Worm (Caenorhabditis elegans) whole organism, L3 larva: ENCODE measurements around the gene nhr-291.

Experiments used
- R02D3.7 ChIP-seq: fragments of 150-350 bp; optimal IDR thresholded peaks from 2 replicates; lab custom pipeline; 2014; ENCODE audit warnings: missing biosample characterization, missing genetic modification characterization
- ZK546.5 ChIP-seq: sonication (generic microtip); optimal IDR thresholded peaks from 2 replicates; lab custom pipeline; 2017; ENCODE audit warnings: missing biosample characterization, missing genetic modification characterization
- aly-2 ChIP-seq: fragments of 150-350 bp; optimal IDR thresholded peaks from 2 replicates; lab custom pipeline; 2014; ENCODE audit warnings: missing biosample characterization, missing genetic modification characterization
- ama-1 ChIP-seq: fragments of 150-350 bp; optimal IDR thresholded peaks from 2 replicates; lab custom pipeline; 2018
- ceh-82 ChIP-seq: fragments of 150-350 bp; optimal IDR thresholded peaks from 2 replicates; lab custom pipeline; 2014; ENCODE audit warnings: missing biosample characterization, missing genetic modification characterization
- ceh-9 ChIP-seq: sonication (generic microtip); optimal IDR thresholded peaks from 2 replicates; lab custom pipeline; 2018; ENCODE audit warnings: missing biosample characterization, missing genetic modification characterization
- egl-27 ChIP-seq: sonication (generic microtip); optimal IDR thresholded peaks from 4 replicates; lab custom pipeline; 2017; ENCODE audit warnings: missing biosample characterization, missing genetic modification reagents, missing genetic modification characterization
- egl-5 ChIP-seq: fragments of 150-350 bp; optimal IDR thresholded peaks from 2 replicates; lab custom pipeline; 2017; ENCODE audit warnings: missing biosample characterization, missing genetic modification reagents, missing genetic modification characterization, inconsistent platforms
- elt-1 ChIP-seq: fragments of 150-350 bp; optimal IDR thresholded peaks from 2 replicates; lab custom pipeline; 2014; ENCODE audit warnings: missing biosample characterization, missing genetic modification characterization
- elt-2 ChIP-seq: sonication (generic microtip); optimal IDR thresholded peaks from 2 replicates; lab custom pipeline; 2016; ENCODE audit warnings: missing genetic modification reagents, mild to moderate bottlenecking, missing genetic modification characterization, missing compliant biosample characterization
- elt-3 ChIP-seq, 3 experiments: fragments of 150-350 bp in 1 of 3; sonication (generic microtip) in 2 of 3; optimal IDR thresholded peaks; 2 replicates in 2 of 3; 4 replicates in 1 of 3; lab custom pipeline; 2014 to 2017; ENCODE audit warnings: missing biosample characterization in 3 of 3, missing genetic modification characterization in 3 of 3
- eor-1 ChIP-seq, 2 experiments: fragments of 150-350 bp; optimal IDR thresholded peaks; 2 replicates each; lab custom pipeline; 2014 to 2018; ENCODE audit warnings: missing biosample characterization in 2 of 2, missing genetic modification characterization in 2 of 2
- fkh-2 ChIP-seq: fragments of 150-350 bp; optimal IDR thresholded peaks from 2 replicates; lab custom pipeline; 2014; ENCODE audit warnings: missing biosample characterization, missing genetic modification reagents, missing genetic modification characterization
- fos-1 ChIP-seq: fragments of 150-350 bp; optimal IDR thresholded peaks from 2 replicates; lab custom pipeline; 2014; ENCODE audit warnings: missing biosample characterization, missing genetic modification characterization
- hmg-11 ChIP-seq: sonication (generic microtip); optimal IDR thresholded peaks from 2 replicates; lab custom pipeline; 2016; ENCODE audit warnings: missing genetic modification characterization, missing compliant biosample characterization
- jun-1 ChIP-seq: fragments of 150-350 bp; optimal IDR thresholded peaks from 2 replicates; lab custom pipeline; 2014; ENCODE audit warnings: missing biosample characterization, missing genetic modification reagents, missing genetic modification characterization
- lin-15B ChIP-seq: fragments of 150-350 bp; optimal IDR thresholded peaks from 2 replicates; lab custom pipeline; 2014; ENCODE audit warnings: missing biosample characterization, missing genetic modification characterization
- lin-39 ChIP-seq: fragments of 150-350 bp; optimal IDR thresholded peaks from 2 replicates; lab custom pipeline; 2018; ENCODE audit warnings: missing biosample characterization, missing genetic modification reagents, missing genetic modification characterization
- lsy-12 ChIP-seq: sonication (generic microtip); optimal IDR thresholded peaks from 2 replicates; lab custom pipeline; 2016; ENCODE audit warnings: mild to moderate bottlenecking, missing genetic modification characterization, missing compliant biosample characterization
- mdl-1 ChIP-seq: fragments of 150-350 bp; optimal IDR thresholded peaks from 2 replicates; lab custom pipeline; 2014; ENCODE audit warnings: missing biosample characterization, missing genetic modification characterization
- mml-1 ChIP-seq: fragments of 150-350 bp; sonication (generic microtip); optimal IDR thresholded peaks from 3 replicates; lab custom pipeline; 2014; ENCODE audit warnings: missing biosample characterization, missing genetic modification characterization
- nfya-1 ChIP-seq: sonication (generic microtip); optimal IDR thresholded peaks from 2 replicates; lab custom pipeline; 2017; ENCODE audit warnings: missing genetic modification characterization, mild to moderate bottlenecking, missing compliant biosample characterization, antibody characterized with exemption, moderate library complexity; ENCODE audit not compliant: insufficient read depth
- nhr-11 ChIP-seq: fragments of 150-350 bp; optimal IDR thresholded peaks from 2 replicates; lab custom pipeline; 2014; ENCODE audit warnings: missing biosample characterization, missing genetic modification characterization
- nhr-23 ChIP-seq: fragments of 150-350 bp; optimal IDR thresholded peaks from 2 replicates; lab custom pipeline; 2014; ENCODE audit warnings: missing biosample characterization, missing genetic modification reagents, missing genetic modification characterization
- nhr-237 ChIP-seq: fragments of 150-350 bp; optimal IDR thresholded peaks from 2 replicates; lab custom pipeline; 2014; ENCODE audit warnings: missing biosample characterization, missing genetic modification characterization
- nhr-25 ChIP-seq: sonication (generic microtip); optimal IDR thresholded peaks from 2 replicates; lab custom pipeline; 2017; ENCODE audit warnings: missing biosample characterization, missing genetic modification characterization
- nhr-28 ChIP-seq: fragments of 150-350 bp; optimal IDR thresholded peaks from 2 replicates; lab custom pipeline; 2014; ENCODE audit warnings: missing biosample characterization, missing genetic modification characterization
- nhr-43 ChIP-seq: sonication (generic microtip); optimal IDR thresholded peaks from 2 replicates; lab custom pipeline; 2016; ENCODE audit warnings: mild to moderate bottlenecking, missing genetic modification characterization, missing compliant biosample characterization; ENCODE audit not compliant: poor library complexity, severe bottlenecking
- nhr-67 ChIP-seq: fragments of 150-350 bp; optimal IDR thresholded peaks from 2 replicates; lab custom pipeline; 2014; ENCODE audit warnings: missing biosample characterization, missing genetic modification characterization
- nhr-76 ChIP-seq: fragments of 150-350 bp; sonication (generic microtip); optimal IDR thresholded peaks from 5 replicates; lab custom pipeline; 2014; ENCODE audit warnings: missing biosample characterization, missing genetic modification characterization
- nhr-77 ChIP-seq: fragments of 150-350 bp; optimal IDR thresholded peaks from 2 replicates; lab custom pipeline; 2014; ENCODE audit warnings: missing biosample characterization, missing genetic modification characterization
- pqm-1 ChIP-seq: fragments of 150-350 bp; optimal IDR thresholded peaks from 2 replicates; lab custom pipeline; 2017; ENCODE audit warnings: missing biosample characterization, missing genetic modification characterization, inconsistent platforms
- sea-2 ChIP-seq: fragments of 150-350 bp; sonication (generic microtip); optimal IDR thresholded peaks from 4 replicates; lab custom pipeline; 2014; ENCODE audit warnings: missing biosample characterization, missing genetic modification reagents, missing genetic modification characterization
- skn-1 ChIP-seq: fragments of 150-350 bp; optimal IDR thresholded peaks from 2 replicates; lab custom pipeline; 2014; ENCODE audit warnings: missing biosample characterization, missing genetic modification characterization
- snpc-4 ChIP-seq: fragments of 150-350 bp; optimal IDR thresholded peaks from 2 replicates; lab custom pipeline; 2014; ENCODE audit warnings: missing biosample characterization, missing genetic modification characterization
- tbx-2 ChIP-seq: sonication (generic microtip); optimal IDR thresholded peaks from 2 replicates; lab custom pipeline; 2016; ENCODE audit warnings: mild to moderate bottlenecking, missing genetic modification characterization, missing compliant biosample characterization
- unc-62 ChIP-seq: fragments of 150-350 bp; sonication (generic microtip); optimal IDR thresholded peaks from 4 replicates; lab custom pipeline; 2014; ENCODE audit warnings: missing biosample characterization, missing genetic modification reagents, missing genetic modification characterization
- zag-1 ChIP-seq: fragments of 150-350 bp; optimal IDR thresholded peaks from 2 replicates; lab custom pipeline; 2014; ENCODE audit warnings: missing biosample characterization, missing genetic modification characterization
- ztf-11 ChIP-seq: fragments of 150-350 bp; optimal IDR thresholded peaks from 2 replicates; lab custom pipeline; 2014; ENCODE audit warnings: missing biosample characterization, missing genetic modification characterization

Gene nhr-291

DNA sequence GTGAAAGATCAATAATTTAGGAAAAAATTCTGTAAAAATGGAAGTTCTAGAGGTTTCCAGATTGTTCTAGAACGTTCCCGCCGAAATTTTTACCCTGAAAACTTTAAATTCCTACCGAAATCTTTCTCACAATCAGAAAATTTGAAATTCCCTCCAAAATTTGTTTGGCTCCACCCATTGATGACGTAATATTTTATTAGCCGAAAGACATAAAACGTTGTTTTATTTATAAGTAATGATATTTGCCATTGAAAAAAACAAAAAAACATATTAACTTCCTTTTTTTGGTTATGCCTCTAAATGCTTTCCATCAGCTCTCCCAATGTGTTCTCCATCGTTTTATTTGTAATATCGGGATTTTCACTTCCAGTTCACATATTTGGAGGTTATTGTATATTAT is 11.6 kb downstream of the nhr-291 start, which contains the start of gene srh-295:
TSS of gene srh-295 (plus strand) at position 301 of the 400 bp plus-strand sequence.
- TF ChIP-seq skn-1 (no peak), lin-39 (tag; lab: Kevin White, UChicago) (no peak), hmg-11 (tag; lab: Kevin White, UChicago) (no peak), mdl-1 (no peak), egl-27 (no peak), jun-1 (tag; lab: Kevin White, UChicago) (no peak), lsy-12 (no peak), ceh-82 (no peak), elt-1 (tag; lab: Kevin White, UChicago) (no peak), elt-3 (tag; optimal IDR thresholded peaks at IDR 0.05; lab: Kevin White, UChicago) (no peak), fkh-2 (tag; lab: Kevin White, UChicago) (no peak), pqm-1 (no peak), aly-2 (tag; lab: Kevin White, UChicago) (no peak)

DNA sequence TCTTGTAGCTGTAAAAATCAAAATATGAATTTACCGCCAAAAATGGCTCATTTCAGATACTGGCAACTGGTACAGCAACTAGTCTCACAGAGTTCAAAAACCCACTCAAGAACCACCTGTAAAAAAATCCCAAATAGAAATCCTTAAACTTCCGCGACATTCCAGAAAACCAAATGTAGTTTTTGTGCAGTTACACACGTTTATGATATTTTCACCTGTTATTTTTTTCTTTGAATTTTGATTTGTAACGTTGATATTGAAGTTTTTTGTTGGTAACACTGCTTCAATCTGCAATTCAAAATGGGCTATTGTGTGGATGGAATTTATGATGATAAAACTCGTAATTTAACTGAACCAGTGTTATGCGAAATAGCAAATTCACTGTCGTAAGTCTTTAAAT is 14.1 kb downstream of the nhr-291 start, which contains the start of gene srw-113:
TSS of gene srw-113 (plus strand) at position 301 of the 400 bp plus-strand sequence.
- no peak for TF ChIP-seq ama-1 (lab: Kevin White, UChicago)
- no peak for TF ChIP-seq tbx-2 (tag; lab: Kevin White, UChicago)
- no peak for TF ChIP-seq elt-2 (tag; lab: Kevin White, UChicago)
- TF ChIP-seq snpc-4 = no peak
- TF ChIP-seq nhr-237 = no peak
- no peak for TF ChIP-seq mml-1 (tag; lab: Kevin White, UChicago)
- no peak for TF ChIP-seq eor-1 (tag; optimal IDR thresholded peaks at IDR 0.05; lab: Kevin White, UChicago)
- TF ChIP-seq lsy-12 = no peak
- TF ChIP-seq egl-27 = no peak
- TF ChIP-seq fos-1 (tag; lab: Kevin White, UChicago) = no peak
- TF ChIP-seq nhr-11 (tag; lab: Kevin White, UChicago) = no peak
- no peak for TF ChIP-seq nhr-28 (tag; lab: Kevin White, UChicago)
- no peak for TF ChIP-seq egl-5 (tag; lab: Kevin White, UChicago)
- TF ChIP-seq lin-39 (tag; lab: Kevin White, UChicago) = no peak
- no peak for TF ChIP-seq ztf-11 (tag; lab: Kevin White, UChicago)
- no peak for TF ChIP-seq mdl-1
- no peak for TF ChIP-seq nhr-76 (tag; lab: Kevin White, UChicago)
- no peak for TF ChIP-seq nhr-77 (tag; lab: Kevin White, UChicago)
- no peak for TF ChIP-seq ZK546.5 (tag; lab: Kevin White, UChicago)

DNA sequence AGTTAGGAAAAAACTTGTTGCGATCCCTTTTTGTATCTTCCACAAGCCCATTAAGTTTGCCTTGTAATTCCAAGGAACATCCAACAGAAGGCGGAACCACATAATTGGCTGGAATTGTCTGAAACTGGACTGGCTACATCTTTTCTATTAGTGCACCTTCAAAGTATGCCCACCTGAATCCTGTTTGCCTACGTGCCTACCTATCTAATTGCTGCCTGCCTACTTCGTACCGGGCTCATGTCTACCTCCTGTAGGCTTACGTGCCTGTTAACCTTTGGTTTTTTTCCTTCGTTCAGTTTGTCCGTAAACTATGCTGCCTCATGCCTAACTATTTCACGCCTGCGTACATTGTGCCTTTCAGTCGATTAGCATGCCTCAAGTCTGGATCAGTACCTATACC is 18.6 kb downstream of the nhr-291 start, which contains the start of gene wrt-7:
TSS of gene wrt-7 (minus strand) at position 101 of the 400 bp plus-strand sequence.
- TF ChIP-seq aly-2 (tag; lab: Kevin White, UChicago) = no peak
- no peak for TF ChIP-seq nhr-25
- TF ChIP-seq skn-1 = no peak
- no peak for TF ChIP-seq lin-39 (tag; lab: Kevin White, UChicago)
- TF ChIP-seq unc-62 (GFP tag; lab: Kevin White, UChicago) = no peak
- no peak for TF ChIP-seq tbx-2 (tag; lab: Kevin White, UChicago)
- no peak for TF ChIP-seq eor-1 (tag; optimal IDR thresholded peaks at IDR 0.05; lab: Kevin White, UChicago)
- no peak for TF ChIP-seq nhr-11 (tag; lab: Kevin White, UChicago)
- no peak for TF ChIP-seq ceh-82
- TF ChIP-seq mml-1 (tag; lab: Kevin White, UChicago) = no peak
- no peak for TF ChIP-seq nfya-1 (tag; lab: Kevin White, UChicago)
- TF ChIP-seq nhr-67 (tag; lab: Kevin White, UChicago) = no peak
- no peak for TF ChIP-seq ceh-9
- TF ChIP-seq pqm-1 = no peak
- TF ChIP-seq ztf-11 (tag; lab: Kevin White, UChicago) = no peak
- TF ChIP-seq lsy-12 = no peak
- TF ChIP-seq, all 47 proteins: peak for 0

DNA sequence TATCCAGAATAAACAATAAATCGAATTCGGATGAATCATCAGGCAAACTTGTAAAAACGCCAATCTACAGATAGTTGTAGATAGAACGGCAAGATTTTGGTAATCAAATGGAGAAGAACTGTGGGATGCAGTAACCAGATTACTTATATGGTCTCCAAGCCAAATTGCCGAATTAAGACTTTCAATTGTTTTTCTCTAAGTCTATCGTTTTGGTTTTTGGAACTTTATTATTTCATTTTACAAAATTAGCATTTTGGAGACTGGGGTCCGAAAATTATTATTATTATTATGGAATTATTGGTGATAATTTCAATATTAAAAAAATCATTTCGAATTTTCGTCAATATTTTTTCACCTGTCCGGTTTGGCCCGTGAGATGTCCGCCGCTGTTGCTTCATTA is 20.6 kb downstream of the nhr-291 start, which contains the start of gene clec-228:
TSS of gene clec-228 (minus strand) at position 101 of the 400 bp plus-strand sequence.
- TF ChIP-seq nhr-11 (tag; lab: Kevin White, UChicago) (no peak), sea-2 (no peak), ztf-11 (tag; lab: Kevin White, UChicago) (no peak), zag-1 (tag; lab: Kevin White, UChicago) (no peak), hmg-11 (tag; lab: Kevin White, UChicago) (no peak), nhr-237 (no peak), lin-39 (tag; lab: Kevin White, UChicago) (no peak), nhr-25 (no peak), nhr-23 (tag; lab: Kevin White, UChicago) (no peak), nhr-43 (tag; lab: Kevin White, UChicago) (no peak), eor-1 (tag; optimal IDR thresholded peaks at IDR 0.05; lab: Kevin White, UChicago) (no peak), nfya-1 (tag; lab: Kevin White, UChicago) (no peak), pqm-1 (no peak), nhr-77 (tag; lab: Kevin White, UChicago) (no peak), lin-15B (tag; lab: Kevin White, UChicago) (no peak), nhr-76 (tag; lab: Kevin White, UChicago) (no peak), R02D3.7 (no peak)
